Worm (Caenorhabditis elegans): ENCODE data around the gene him-10.

Gene him-10

ce11 chrIII:5811957-5812356 is 8.9 kb downstream of the him-10 start:
- TF ChIP-seq skn-1 (tag; optimal IDR thresholded peaks at IDR 0.05) (no peak), elt-2 (tag; optimal IDR thresholded peaks at IDR 0.05) (no peak), zag-1 (tag; optimal IDR thresholded peaks at IDR 0.05) (no peak), mml-1 (tag; optimal IDR thresholded peaks at IDR 0.05) (no peak), aly-2 (tag; optimal IDR thresholded peaks at IDR 0.05) (no peak), jun-1 (tag; optimal IDR thresholded peaks at IDR 0.05) (no peak), nhr-237 (tag; optimal IDR thresholded peaks at IDR 0.05) (no peak), hmg-11 (tag; optimal IDR thresholded peaks at IDR 0.05) (no peak), daf-12 (tag; optimal IDR thresholded peaks at IDR 0.05) (no peak), sea-2 (GFP tag; optimal IDR thresholded peaks at IDR 0.05) (no peak), ZK546.5 (tag; optimal IDR thresholded peaks at IDR 0.05) (no peak), fkh-2 (tag; optimal IDR thresholded peaks at IDR 0.05) (no peak), unc-39 (tag; optimal IDR thresholded peaks at IDR 0.05) (no peak), snpc-4 (tag; optimal IDR thresholded peaks at IDR 0.05) (no peak), nfya-1 (tag; optimal IDR thresholded peaks at IDR 0.05; ENCODE audit: insufficient read depth) (no peak), ceh-9 (tag; optimal IDR thresholded peaks at IDR 0.05) (no peak), pqm-1 (tag; optimal IDR thresholded peaks at IDR 0.05) (no peak), egl-5 (tag; optimal IDR thresholded peaks at IDR 0.05) (no peak), eor-1 (tag; optimal IDR thresholded peaks at IDR 0.05) (no peak)

- TF ChIP-seq nhr-237 (tag; optimal IDR thresholded peaks at IDR 0.05) (no peak), egl-27 (tag; optimal IDR thresholded peaks at IDR 0.05) (peak; percentile 18), fkh-10 (GFP tag; optimal IDR thresholded peaks at IDR 0.05) (no peak), unc-62 (GFP tag; optimal IDR thresholded peaks at IDR 0.05) (peak; percentile 18), lsy-12 (tag; optimal IDR thresholded peaks at IDR 0.05) (no peak), nhr-77 (tag; optimal IDR thresholded peaks at IDR 0.05) (no peak), aly-2 (tag; optimal IDR thresholded peaks at IDR 0.05) (no peak), nhr-11 (tag; optimal IDR thresholded peaks at IDR 0.05) (no peak), ztf-11 (tag; optimal IDR thresholded peaks at IDR 0.05) (no peak), eor-1 (tag; optimal IDR thresholded peaks at IDR 0.05) (no peak), ceh-16 (tag; optimal IDR thresholded peaks at IDR 0.05) (no peak), egl-5 (tag; optimal IDR thresholded peaks at IDR 0.05) (no peak), nhr-28 (tag; optimal IDR thresholded peaks at IDR 0.05) (no peak), unc-39 (tag; optimal IDR thresholded peaks at IDR 0.05) (no peak), ceh-82 (tag; optimal IDR thresholded peaks at IDR 0.05) (no peak), elt-3 (tag; optimal IDR thresholded peaks at IDR 0.05) (peak in 2 of 3 experiments; percentile 19 to 82), skn-1 (tag; optimal IDR thresholded peaks at IDR 0.05) (no peak), hmg-11 (tag; optimal IDR thresholded peaks at IDR 0.05) (no peak), fkh-2 (tag; optimal IDR thresholded peaks at IDR 0.05) (no peak), mdl-1 (tag; optimal IDR thresholded peaks at IDR 0.05) (no peak), nhr-67 (tag; optimal IDR thresholded peaks at IDR 0.05) (no peak), pha-4 (tag; optimal IDR thresholded peaks at IDR 0.05) (no peak), fos-1 (tag; optimal IDR thresholded peaks at IDR 0.05) (no peak), ZK546.5 (tag; optimal IDR thresholded peaks at IDR 0.05) (no peak), R02D3.7 (tag; optimal IDR thresholded peaks at IDR 0.05) (no peak), sea-2 (GFP tag; optimal IDR thresholded peaks at IDR 0.05) (no peak), lin-15B (tag; optimal IDR thresholded peaks at IDR 0.05) (no peak), zag-1 (tag; optimal IDR thresholded peaks at IDR 0.05) (no peak), ceh-28 (tag; optimal IDR thresholded peaks at IDR 0.05) (no peak), nhr-25 (tag; optimal IDR thresholded peaks at IDR 0.05) (peak; percentile 58), ceh-9 (tag; optimal IDR thresholded peaks at IDR 0.05) (no peak), ama-1 (optimal IDR thresholded peaks at IDR 0.05) (no peak), jun-1 (tag; optimal IDR thresholded peaks at IDR 0.05) (no peak), ztf-4 (tag; optimal IDR thresholded peaks at IDR 0.05) (no peak), daf-12 (tag; optimal IDR thresholded peaks at IDR 0.05) (no peak), nhr-23 (tag; optimal IDR thresholded peaks at IDR 0.05) (peak; percentile 69), elt-1 (tag; optimal IDR thresholded peaks at IDR 0.05) (no peak), mml-1 (tag; optimal IDR thresholded peaks at IDR 0.05) (no peak), nhr-12 (tag; optimal IDR thresholded peaks at IDR 0.05) (no peak), pqm-1 (tag; optimal IDR thresholded peaks at IDR 0.05) (no peak), snpc-4 (tag; optimal IDR thresholded peaks at IDR 0.05) (no peak), tbx-2 (tag; optimal IDR thresholded peaks at IDR 0.05) (no peak), lin-39 (tag; optimal IDR thresholded peaks at IDR 0.05) (no peak), nfya-1 (tag; optimal IDR thresholded peaks at IDR 0.05; ENCODE audit: insufficient read depth) (peak; percentile 73), elt-2 (tag; optimal IDR thresholded peaks at IDR 0.05) (no peak), nhr-76 (tag; optimal IDR thresholded peaks at IDR 0.05) (no peak), nhr-43 (tag; optimal IDR thresholded peaks at IDR 0.05; ENCODE audit: poor library complexity, severe bottlenecking) (peak; percentile 41)
These were observed 9.6 kb downstream of the him-10 start for ce11 chrIII:5812672-5813071.

All from whole organism, L3 larva.